Worm (Caenorhabditis elegans) whole organism, L1 larva: ENCODE results near the gene twk-8.
A peak's percentile ranks its signal among the peaks of the same experiment; 100 is the strongest.

Source experiments
- C16A3.4 ChIP-seq: fragments of 150-350 bp; optimal IDR thresholded peaks from 2 replicates; lab custom pipeline; 2014; ENCODE audit warnings: missing biosample characterization, missing genetic modification characterization
- F16B12.6 ChIP-seq: fragments of 150-350 bp; optimal IDR thresholded peaks from 2 replicates; lab custom pipeline; 2014; ENCODE audit warnings: missing biosample characterization, missing genetic modification characterization
- aly-2 ChIP-seq: fragments of 150-350 bp; optimal IDR thresholded peaks from 2 replicates; lab custom pipeline; 2014; ENCODE audit warnings: missing biosample characterization, missing genetic modification characterization
- blmp-1 ChIP-seq: fragments of 150-350 bp; optimal IDR thresholded peaks from 2 replicates; lab custom pipeline; 2014; ENCODE audit warnings: missing biosample characterization, missing genetic modification characterization
- ceh-63 ChIP-seq: fragments of 200-800 bp; sonication (Bioruptor generic); optimal IDR thresholded peaks from 2 replicates; lab custom pipeline; 2018; ENCODE audit warnings: mild to moderate bottlenecking, missing genetic modification characterization, missing compliant biosample characterization
- ceh-8 ChIP-seq: fragments of 200-800 bp; sonication (Bioruptor generic); optimal IDR thresholded peaks from 2 replicates; lab custom pipeline; 2018; ENCODE audit warnings: mild to moderate bottlenecking, missing genetic modification characterization, moderate library complexity, missing compliant biosample characterization
- ceh-82 ChIP-seq, 3 experiments: fragments of 150-350 bp in 1 of 3; sonication (generic microtip) in 2 of 3; optimal IDR thresholded peaks; 2 replicates each; lab custom pipeline; 2014 to 2017; ENCODE audit warnings: missing biosample characterization in 3 of 3, missing genetic modification characterization in 3 of 3
- dsc-1 ChIP-seq: sonication (generic microtip); optimal IDR thresholded peaks from 2 replicates; lab custom pipeline; 2016; ENCODE audit warnings: mild to moderate bottlenecking, missing genetic modification characterization, missing compliant biosample characterization
- efl-1 ChIP-seq, 4 experiments: fragments of 150-350 bp; optimal IDR thresholded peaks in 3 of 4; peaks in 1 of 4; 1 replicate in 1 of 4; 2 replicates in 3 of 4; lab custom pipeline; 2014; ENCODE audit warnings: missing biosample characterization in 2 of 4, missing genetic modification characterization in 2 of 4, missing genetic modification reagents in 2 of 4
- efl-3 ChIP-seq: fragments of 200-800 bp; sonication (Bioruptor generic); optimal IDR thresholded peaks from 2 replicates; lab custom pipeline; 2018; ENCODE audit warnings: mild to moderate bottlenecking, missing genetic modification characterization, missing compliant biosample characterization
- egl-13 ChIP-seq: sonication (generic microtip); optimal IDR thresholded peaks from 2 replicates; lab custom pipeline; 2016; ENCODE audit warnings: missing genotype, missing genetic modification reagents, missing genetic modification characterization, missing compliant biosample characterization
- elt-2 ChIP-seq: sonication (generic microtip); optimal IDR thresholded peaks from 2 replicates; lab custom pipeline; 2016; ENCODE audit warnings: missing genetic modification characterization, mild to moderate bottlenecking, inconsistent platforms, missing compliant biosample characterization, missing genetic modification reagents
- elt-3 ChIP-seq, 6 experiments: fragments of 150-350 bp in 1 of 6; sonication (generic microtip); optimal IDR thresholded peaks; 2 replicates each; lab custom pipeline; 2017 to 2018; ENCODE audit warnings: missing biosample characterization in 6 of 6, missing genetic modification characterization in 6 of 6, inconsistent platforms in 1 of 6
- ets-5 ChIP-seq: fragments of 200-800 bp; sonication (Bioruptor generic); IDR thresholded peaks from 2 replicates; pipeline ENCODE4 v1.3.6; 2022; ENCODE audit warnings: missing genetic modification characterization, missing compliant biosample characterization
- fos-1 ChIP-seq: fragments of 150-350 bp; optimal IDR thresholded peaks from 2 replicates; lab custom pipeline; 2014; ENCODE audit warnings: missing biosample characterization, missing genetic modification characterization
- hpl-2 ChIP-seq: fragments of 150-350 bp; optimal IDR thresholded peaks from 2 replicates; lab custom pipeline; 2014; ENCODE audit warnings: missing biosample characterization, missing genetic modification reagents, missing genetic modification characterization
- jun-1 ChIP-seq: fragments of 150-350 bp; optimal IDR thresholded peaks from 2 replicates; lab custom pipeline; 2014; ENCODE audit warnings: missing biosample characterization, missing genetic modification reagents, missing genetic modification characterization
- lin-15B ChIP-seq: fragments of 150-350 bp; sonication (generic microtip); optimal IDR thresholded peaks from 3 replicates; lab custom pipeline; 2014; ENCODE audit warnings: missing biosample characterization, missing genetic modification characterization
- lin-39 ChIP-seq: fragments of 150-350 bp; optimal IDR thresholded peaks from 2 replicates; lab custom pipeline; 2014; ENCODE audit warnings: missing biosample characterization, missing genetic modification reagents, missing genetic modification characterization
- mef-2 ChIP-seq: fragments of 150-350 bp; optimal IDR thresholded peaks from 2 replicates; lab custom pipeline; 2014; ENCODE audit warnings: missing biosample characterization, missing genetic modification characterization
- mep-1 ChIP-seq: fragments of 150-350 bp; optimal IDR thresholded peaks from 2 replicates; lab custom pipeline; 2014; ENCODE audit warnings: missing biosample characterization, missing genetic modification characterization
- nhr-11 ChIP-seq: fragments of 150-350 bp; optimal IDR thresholded peaks from 2 replicates; lab custom pipeline; 2014; ENCODE audit warnings: missing biosample characterization, missing genetic modification characterization
- nhr-28 ChIP-seq: fragments of 150-350 bp; optimal IDR thresholded peaks from 2 replicates; lab custom pipeline; 2014; ENCODE audit warnings: missing biosample characterization, missing genetic modification characterization
- nhr-71 ChIP-seq: sonication (generic microtip); optimal IDR thresholded peaks from 2 replicates; lab custom pipeline; 2016; ENCODE audit warnings: mild to moderate bottlenecking, missing genetic modification characterization, moderate library complexity, missing compliant biosample characterization
- nhr-76 ChIP-seq: sonication (generic microtip); optimal IDR thresholded peaks from 2 replicates; lab custom pipeline; 2017; ENCODE audit warnings: missing biosample characterization, missing genetic modification characterization
- nhr-85 ChIP-seq: sonication (generic microtip); peaks from one replicate; lab custom pipeline; 2016; ENCODE audit warnings: missing genetic modification characterization, inconsistent platforms, missing compliant biosample characterization
- nhr-90 ChIP-seq: sonication (generic microtip); optimal IDR thresholded peaks from 2 replicates; lab custom pipeline; 2016; ENCODE audit warnings: mild to moderate bottlenecking, missing genetic modification characterization, missing compliant biosample characterization; ENCODE audit not compliant: poor library complexity
- snpc-4 ChIP-seq: fragments of 150-350 bp; optimal IDR thresholded peaks from 2 replicates; lab custom pipeline; 2014; ENCODE audit warnings: missing biosample characterization, missing genetic modification characterization
- swsn-7 ChIP-seq: sonication (generic microtip); optimal IDR thresholded peaks from 2 replicates; lab custom pipeline; 2016; ENCODE audit warnings: missing genetic modification characterization, missing compliant biosample characterization
- tlp-1 ChIP-seq: fragments of 150-350 bp; optimal IDR thresholded peaks from 2 replicates; lab custom pipeline; 2014; ENCODE audit warnings: missing biosample characterization, missing genetic modification characterization
- unc-30 ChIP-seq: sonication (generic microtip); optimal IDR thresholded peaks from 2 replicates; lab custom pipeline; 2017; ENCODE audit warnings: missing biosample characterization, missing genetic modification characterization
- unc-62 ChIP-seq: fragments of 150-350 bp; optimal IDR thresholded peaks from 2 replicates; lab custom pipeline; 2014; ENCODE audit warnings: missing biosample characterization, missing genetic modification reagents, missing genetic modification characterization
- unc-98 ChIP-seq: fragments of 200-800 bp; sonication (Bioruptor generic); IDR thresholded peaks from 2 replicates; pipeline ENCODE4 v1.3.6; 2022; ENCODE audit warnings: missing genetic modification characterization, missing compliant biosample characterization

twk-8 gene

DNA sequence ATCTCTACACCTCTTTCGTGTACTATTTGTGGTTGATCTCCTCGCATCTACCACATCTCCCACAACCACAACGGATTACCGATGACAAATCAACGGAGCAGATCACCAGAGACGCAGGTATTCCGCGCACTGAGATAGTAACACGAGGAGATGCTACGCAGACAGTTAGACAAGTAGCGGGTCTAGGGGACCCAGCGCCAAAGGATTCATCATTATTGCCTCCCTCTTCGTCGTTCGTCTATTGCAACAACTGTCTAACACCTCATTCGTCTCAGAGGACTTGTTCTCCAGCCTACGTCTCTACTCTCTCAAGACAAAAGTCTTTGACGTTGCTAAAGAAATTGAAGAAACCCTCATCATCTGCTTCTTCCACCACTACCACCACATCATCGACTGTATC is 39.4 kb downstream of the twk-8 start (continued):
- no peak for TF ChIP-seq mef-2 (tag; lab: Kevin White, UChicago)
- no peak for TF ChIP-seq nhr-11
- no peak for TF ChIP-seq elt-2
- TF ChIP-seq nhr-28 (tag; lab: Kevin White, UChicago) = no peak
- no peak for TF ChIP-seq unc-62
- no peak for TF ChIP-seq unc-98
- peak; percentile 17 for TF ChIP-seq fos-1
- no peak for TF ChIP-seq snpc-4
- TF ChIP-seq hpl-2 (GFP tag; lab: Kevin White, UChicago) = no peak
- no peak for TF ChIP-seq lin-15B (tag; lab: Kevin White, UChicago)
- TF ChIP-seq ceh-8 = no peak
- TF ChIP-seq nhr-76 (tag; lab: Kevin White, UChicago) = no peak
- TF ChIP-seq nhr-71 = peak; percentile 77
- TF ChIP-seq nhr-85 (tag; lab: Kevin White, UChicago) = peak; percentile 88
- peak in 2 of 3 experiments; percentile 8 to 25 for TF ChIP-seq ceh-82 (tag; optimal IDR thresholded peaks at IDR 0.05; lab: Kevin White, UChicago)
- TF ChIP-seq swsn-7 (tag; lab: Kevin White, UChicago) = peak; percentile 48
- TF ChIP-seq egl-13 (tag; lab: Kevin White, UChicago) = no peak
- peak; percentile 51 for TF ChIP-seq C16A3.4 (tag; lab: Kevin White, UChicago)
- peak; percentile 75 for TF ChIP-seq blmp-1 (tag; lab: Kevin White, UChicago)
- TF ChIP-seq ceh-63 = no peak
- no peak for TF ChIP-seq efl-3
- TF ChIP-seq efl-1 (optimal IDR thresholded peaks at IDR 0.05; lab: Kevin White, UChicago) = peak; percentile 56 to 65
- TF ChIP-seq efl-1 (GFP tag; optimal IDR thresholded peaks at IDR 0.05 in 1 of 2; lab: Kevin White, UChicago) = no peak
- TF ChIP-seq jun-1 = no peak
- no peak for TF ChIP-seq aly-2
- no peak for TF ChIP-seq unc-30 (tag; lab: Kevin White, UChicago)
- TF ChIP-seq nhr-90 (tag; lab: Kevin White, UChicago) = peak; percentile 41
- TF ChIP-seq tlp-1 = no peak
- TF ChIP-seq F16B12.6 (tag; lab: Kevin White, UChicago) = no peak

DNA sequence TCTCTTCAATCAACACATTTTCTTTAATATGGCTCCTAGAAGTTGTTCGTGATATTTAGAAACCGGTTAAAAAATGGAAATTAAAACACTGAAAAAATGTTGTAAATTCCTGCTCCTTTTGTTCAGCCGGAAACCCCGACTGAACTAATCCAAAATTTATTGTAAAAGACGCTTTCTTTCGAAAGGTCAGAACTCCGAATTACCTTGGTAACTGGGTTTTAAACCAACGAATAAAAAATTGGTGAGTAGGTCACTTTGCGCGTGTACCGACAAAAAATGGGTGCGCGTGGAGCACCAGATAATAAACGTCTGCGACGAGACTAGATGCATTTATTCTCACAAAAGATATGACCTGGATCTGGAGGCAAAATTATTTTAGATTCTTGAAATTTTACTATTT is 48.5 kb downstream of the twk-8 start:
- TF ChIP-seq hpl-2 (GFP tag; lab: Kevin White, UChicago) (no peak), elt-3 (tag; optimal IDR thresholded peaks at IDR 0.05; lab: Kevin White, UChicago) (no peak), nhr-85 (tag; lab: Kevin White, UChicago) (peak; percentile 56), ceh-82 (tag; optimal IDR thresholded peaks at IDR 0.05; lab: Kevin White, UChicago) (no peak), snpc-4 (peak; percentile 8), efl-1 (optimal IDR thresholded peaks at IDR 0.05; lab: Kevin White, UChicago) (no peak), efl-1 (GFP tag; optimal IDR thresholded peaks at IDR 0.05 in 1 of 2; lab: Kevin White, UChicago) (peak in 1 of 2 experiments; percentile 69)

DNA sequence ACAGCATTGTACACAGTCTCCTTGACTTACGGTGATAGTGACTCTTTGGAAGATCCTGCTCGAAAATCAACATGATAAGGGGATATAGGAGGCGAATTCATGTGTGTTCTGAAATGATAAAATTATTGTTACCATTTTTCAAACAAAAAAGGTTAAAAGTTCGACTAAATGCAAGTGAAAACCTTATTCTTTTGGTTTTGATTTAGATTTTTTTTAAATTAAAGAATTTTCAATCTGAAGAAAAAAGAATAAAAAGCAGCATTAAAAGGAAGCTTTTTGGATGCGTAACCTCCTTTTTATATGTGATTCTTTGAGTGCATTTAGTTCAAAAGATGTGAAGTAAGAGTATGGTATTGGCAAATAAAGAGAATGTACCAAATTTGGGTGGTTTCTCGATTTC is 53.2 kb downstream of the twk-8 start, which contains the start of gene delm-1:
TSS of gene delm-1 (minus strand) at position 101 of the 400 bp plus-strand sequence.
- TF ChIP-seq lin-39 (tag; lab: Kevin White, UChicago) = no peak
- TF ChIP-seq unc-30 (tag; lab: Kevin White, UChicago) = no peak
- no peak for TF ChIP-seq mep-1 (tag; lab: Kevin White, UChicago)
- TF ChIP-seq ets-5 = no peak
- no peak for TF ChIP-seq dsc-1 (tag; lab: Kevin White, UChicago)
